Worm (Caenorhabditis elegans) whole organism, L3 larva: Measurements from ENCODE around the gene col-36.

ENCODE experiments used
- elt-2 ChIP-seq: sonication (generic microtip); optimal IDR thresholded peaks from 2 replicates; lab custom pipeline; 2016; ENCODE audit warnings: missing genetic modification reagents, mild to moderate bottlenecking, missing genetic modification characterization, missing compliant biosample characterization
- nhr-28 ChIP-seq: fragments of 150-350 bp; optimal IDR thresholded peaks from 2 replicates; lab custom pipeline; 2014; ENCODE audit warnings: missing biosample characterization, missing genetic modification characterization

DNA sequence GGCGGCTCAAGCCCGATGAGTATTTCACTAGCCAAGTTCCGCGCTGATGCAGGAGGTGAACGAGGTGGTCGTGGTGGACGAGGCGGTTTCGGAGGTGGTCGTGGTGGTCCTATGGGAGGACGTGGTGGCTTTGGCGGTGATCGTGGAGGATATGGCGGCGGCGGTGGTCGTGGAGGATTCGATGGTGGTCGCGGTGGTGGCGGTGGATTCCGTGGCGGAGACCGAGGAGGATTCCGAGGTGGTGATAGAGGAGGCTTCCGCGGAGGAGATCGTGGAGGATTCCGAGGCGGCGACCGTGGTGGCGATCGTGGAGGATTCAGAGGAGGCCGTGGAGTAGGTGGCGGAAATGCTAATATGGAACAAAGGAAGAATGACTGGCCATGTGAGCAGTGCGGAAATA, 13.9 kb downstream of the col-36 start:
- TF ChIP-seq elt-2 (tag; lab: Kevin White, UChicago) (no peak), nhr-28 (tag; lab: Kevin White, UChicago) (no peak)
